Worm (Caenorhabditis elegans): ENCODE measurements around the gene C33E10.10.

ce11 chrX:17327226-17327625 is 25.4 kb upstream of the C33E10.10 start:
- TF ChIP-seq elt-3 (tag; optimal IDR thresholded peaks at IDR 0.05) (no peak), fos-1 (tag; optimal IDR thresholded peaks at IDR 0.05) (no peak), jun-1 (tag; optimal IDR thresholded peaks at IDR 0.05) (no peak), dsc-1 (tag; optimal IDR thresholded peaks at IDR 0.05) (no peak), snpc-4 (tag; optimal IDR thresholded peaks at IDR 0.05) (no peak), fkh-4 (tag; optimal IDR thresholded peaks at IDR 0.05; ENCODE audit: borderline replicate concordance) (no peak), sox-4 (tag; optimal IDR thresholded peaks at IDR 0.05) (no peak), lin-14 (GFP tag; optimal IDR thresholded peaks at IDR 0.05) (peak; percentile 34), ces-1 (GFP tag; optimal IDR thresholded peaks at IDR 0.05) (no peak), egl-27 (tag; optimal IDR thresholded peaks at IDR 0.05) (no peak), unc-86 (tag; optimal IDR thresholded peaks at IDR 0.05) (no peak), ztf-4 (tag; optimal IDR thresholded peaks at IDR 0.05) (no peak)
